Fruit fly (Drosophila melanogaster): ENCODE measurements around the gene CG18302.

The CG18302 gene

DNA sequence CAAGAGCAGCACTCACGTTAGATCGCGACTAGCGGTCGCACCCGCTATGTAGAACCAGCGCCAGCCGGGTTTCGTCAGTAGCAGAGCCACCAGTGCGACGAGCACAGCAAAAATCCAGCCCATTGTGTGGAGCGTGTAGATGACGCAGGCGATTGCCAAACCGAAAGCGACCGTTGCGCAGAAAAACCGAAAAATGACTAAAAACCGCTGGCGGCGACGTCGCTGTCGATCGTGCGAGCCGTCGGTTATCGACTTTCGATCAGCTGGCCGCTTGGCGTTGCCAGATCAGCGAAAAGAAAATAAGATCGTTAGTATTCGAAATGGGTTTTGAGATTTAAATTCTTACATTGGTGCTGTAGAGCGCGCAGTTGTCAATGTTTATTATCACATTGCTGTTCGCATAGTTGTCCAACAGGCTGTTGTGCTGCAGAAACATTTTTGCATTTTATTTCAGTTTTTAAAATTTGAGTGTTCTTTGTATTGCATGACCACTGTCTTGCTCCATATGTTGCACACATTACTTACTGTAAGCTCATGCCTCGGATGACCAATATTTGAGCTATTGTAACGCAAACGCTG lies 17.6 kb upstream of the CG18302 start (continued):
- peak; percentile 22 for TF ChIP-seq dsx (GFP tag; optimal IDR thresholded peaks at IDR 0.05; ENCODE audit: poor library complexity, severe bottlenecking)
- peak; percentile 11 for TF ChIP-seq vri (GFP tag; optimal IDR thresholded peaks at IDR 0.05)
- TF ChIP-seq CG6163 (GFP tag; IDR thresholded peaks at IDR 0.05): peak; percentile 30; the same call in 1 of the 3 replicates
- TF ChIP-seq CG11762 (GFP tag; optimal IDR thresholded peaks at IDR 0.05; ENCODE audit: insufficient read depth): peak; percentile 21
- TF ChIP-seq Gug (GFP tag; IDR thresholded peaks at IDR 0.05): no peak
- no peak for TF ChIP-seq fd59A (GFP tag; optimal IDR thresholded peaks at IDR 0.05)
- peak; percentile 17 for TF ChIP-seq Ets96B (tag; optimal IDR thresholded peaks at IDR 0.05)
- TF ChIP-seq fd85E (GFP tag; optimal IDR thresholded peaks at IDR 0.05): no peak
- peak; percentile 42 for TF ChIP-seq Eip93F (GFP tag; optimal IDR thresholded peaks at IDR 0.05)
- no peak for TF ChIP-seq spab (GFP tag; optimal IDR thresholded peaks at IDR 0.05)
- TF ChIP-seq CG3032 (tag; optimal IDR thresholded peaks at IDR 0.05): no peak
- peak; percentile 5 for TF ChIP-seq lz (GFP tag; optimal IDR thresholded peaks at IDR 0.05)
- peak; percentile 81 for TF ChIP-seq CG6854 (GFP tag; optimal IDR thresholded peaks at IDR 0.05)
- peak; percentile 34 for TF ChIP-seq Hr39 (GFP tag; optimal IDR thresholded peaks at IDR 0.05)
- peak; percentile 42 for TF ChIP-seq cyc (GFP tag; optimal IDR thresholded peaks at IDR 0.05)
- TF ChIP-seq net (GFP tag; optimal IDR thresholded peaks at IDR 0.05): peak; percentile 32
- TF ChIP-seq CG31627 (GFP tag; optimal IDR thresholded peaks at IDR 0.05): peak; percentile 48
- TF ChIP-seq Smox (GFP tag; optimal IDR thresholded peaks at IDR 0.05): peak; percentile 49
- TF ChIP-seq CG15336 (GFP tag; IDR thresholded peaks at IDR 0.05): peak; percentile 37; the same call in 1 of the 2 replicates
- TF ChIP-seq topi (GFP tag; optimal IDR thresholded peaks at IDR 0.05): peak; percentile 49
- TF ChIP-seq CG3919 (GFP tag; optimal IDR thresholded peaks at IDR 0.05): peak; percentile 63
- peak; percentile 18 for TF ChIP-seq CG1621 (tag; optimal IDR thresholded peaks at IDR 0.05)
- TF ChIP-seq Sox15 (GFP tag; optimal IDR thresholded peaks at IDR 0.05): peak; percentile 43
- TF ChIP-seq CG10631 (GFP tag; optimal IDR thresholded peaks at IDR 0.05): peak; percentile 9
- TF ChIP-seq CG9139 (GFP tag; optimal IDR thresholded peaks at IDR 0.05): peak; percentile 26
- TF ChIP-seq acj6 (GFP tag; optimal IDR thresholded peaks at IDR 0.05): peak; percentile 51
- TF ChIP-seq Eip78C (GFP tag): peak; percentile 58
- no peak for TF ChIP-seq CG11902 (GFP tag; optimal IDR thresholded peaks at IDR 0.05)
- peak; percentile 31 for TF ChIP-seq Lpt (GFP tag; optimal IDR thresholded peaks at IDR 0.05)
- TF ChIP-seq Hr38 (GFP tag; optimal IDR thresholded peaks at IDR 0.05): no peak
- TF ChIP-seq Hr4 (GFP tag; optimal IDR thresholded peaks at IDR 0.05): peak; percentile 60
- peak; percentile 56 for TF ChIP-seq Sox14 (GFP tag; optimal IDR thresholded peaks at IDR 0.05)
- TF ChIP-seq CG11294 (GFP tag; IDR thresholded peaks at IDR 0.05): no peak
- no peak for TF ChIP-seq CG8632 (GFP tag; optimal IDR thresholded peaks at IDR 0.05)
- no peak for TF ChIP-seq dac (GFP tag; optimal IDR thresholded peaks at IDR 0.05)
- no peak for TF ChIP-seq fkh (GFP tag; optimal IDR thresholded peaks at IDR 0.05)
- peak; percentile 18 for TF ChIP-seq Met (GFP tag; optimal IDR thresholded peaks at IDR 0.05)
- peak in 1 of 2 experiments; percentile 10 for TF ChIP-seq salr (GFP tag; optimal IDR thresholded peaks at IDR 0.05)
- peak; percentile 28 for TF ChIP-seq achi (GFP tag; optimal IDR thresholded peaks at IDR 0.05)
- peak; percentile 46 for TF ChIP-seq esn (GFP tag; optimal IDR thresholded peaks at IDR 0.05)
- TF ChIP-seq pdm3 (GFP tag; optimal IDR thresholded peaks at IDR 0.05): peak; percentile 34

DNA sequence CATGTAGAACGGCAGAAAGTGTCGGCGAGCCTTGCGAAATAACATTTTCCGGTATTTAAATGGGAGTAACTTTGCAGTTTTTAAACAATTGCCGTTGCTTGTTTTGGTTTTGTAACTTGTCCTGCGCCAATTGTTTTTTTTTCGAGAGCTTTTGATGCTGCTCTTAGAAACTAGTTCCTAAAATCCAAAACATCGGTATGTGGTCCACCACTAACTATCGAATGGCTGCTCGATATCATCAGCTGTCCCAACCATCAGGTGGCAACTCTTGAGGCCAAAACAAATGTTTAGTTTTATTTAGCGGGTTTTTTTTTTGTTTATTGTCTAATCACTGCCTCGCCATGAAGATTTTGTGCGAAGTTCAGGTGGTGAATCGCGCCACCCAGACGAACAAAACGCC lies 17.0 kb upstream of the CG18302 start, which contains the start of the genes Fatp1 and Lrr47:
Fatp1 (minus strand) TSS at position 134 of the 400 bp plus-strand sequence.
Lrr47 (plus strand) TSS at position 251 of the 400 bp plus-strand sequence.
- TF ChIP-seq esn (GFP tag; optimal IDR thresholded peaks at IDR 0.05) (peak; percentile 0), CG6163 (GFP tag; IDR thresholded peaks at IDR 0.05) (peak; percentile 27; the same call in 2 of the 3 replicates), Blimp-1 (GFP tag; optimal IDR thresholded peaks at IDR 0.05) (no peak), Eip78C (GFP tag) (peak; percentile 1), fkh (GFP tag; optimal IDR thresholded peaks at IDR 0.05) (peak; percentile 36)
